Fruit fly (Drosophila melanogaster) whole organism, prepupa: ENCODE data around the gene Spase12.
A peak's percentile ranks its signal among the peaks of the same experiment; 100 is the strongest.

Source experiments
- CG10631 ChIP-seq: fragments of 200-800 bp; sonication (Bioruptor generic); optimal IDR thresholded peaks from 2 replicates; lab custom pipeline; 2016; ENCODE audit warnings: missing biosample characterization, missing genetic modification characterization
- CG10669 ChIP-seq: fragments of 200-800 bp; sonication (Bioruptor generic); optimal IDR thresholded peaks from 3 replicates; lab custom pipeline; 2018; ENCODE audit warnings: missing biosample characterization, mild to moderate bottlenecking, missing genetic modification characterization, moderate library complexity
- CG11294 ChIP-seq: fragments of 200-800 bp; sonication (Bioruptor generic); IDR thresholded peaks from 2 replicates; pipeline ENCODE4 v1.3.6; 2022; ENCODE audit warnings: missing biosample characterization, missing genetic modification characterization
- CG15336 ChIP-seq: fragments of 200-800 bp; sonication (Bioruptor generic); IDR thresholded peaks from 2 replicates; pipeline ENCODE4 v1.3.6; 2022; ENCODE audit warnings: missing biosample characterization, missing genetic modification characterization
- CG1621 ChIP-seq: fragments of 200-800 bp; sonication (Bioruptor generic); optimal IDR thresholded peaks from 3 replicates; lab custom pipeline; 2018; ENCODE audit warnings: missing biosample characterization, mild to moderate bottlenecking, missing genetic modification characterization
- CG16779 ChIP-seq: fragments of 200-800 bp; sonication (Bioruptor generic); optimal IDR thresholded peaks from 3 replicates; lab custom pipeline; 2017; ENCODE audit warnings: missing biosample characterization, mild to moderate bottlenecking, missing genetic modification characterization
- CG3032 ChIP-seq: fragments of 200-800 bp; optimal IDR thresholded peaks from 2 replicates; lab custom pipeline; 2019; ENCODE audit warnings: missing biosample characterization, mild to moderate bottlenecking, missing genetic modification characterization, moderate library complexity
- CG31627 ChIP-seq: fragments of 200-800 bp; sonication (Bioruptor generic); optimal IDR thresholded peaks from 3 replicates; lab custom pipeline; 2016; ENCODE audit warnings: missing biosample characterization, missing genetic modification characterization
- CG3919 ChIP-seq: fragments of 200-800 bp; sonication (Bioruptor generic); optimal IDR thresholded peaks from 3 replicates; lab custom pipeline; 2016; ENCODE audit warnings: missing biosample characterization, missing genetic modification characterization
- CG4318 ChIP-seq: fragments of 200-800 bp; sonication (Bioruptor generic); optimal IDR thresholded peaks from 3 replicates; lab custom pipeline; 2017; ENCODE audit warnings: missing biosample characterization, mild to moderate bottlenecking, missing genetic modification characterization
- CG6163 ChIP-seq: fragments of 200-800 bp; sonication (Bioruptor generic); IDR thresholded peaks from 3 replicates; pipeline ENCODE4 v1.3.6; 2022; ENCODE audit warnings: missing biosample characterization, missing genetic modification characterization
- CG6792 ChIP-seq: fragments of 200-800 bp; sonication (Bioruptor generic); optimal IDR thresholded peaks from 3 replicates; lab custom pipeline; 2016; ENCODE audit warnings: missing biosample characterization, missing genetic modification characterization
- CG7368 ChIP-seq: fragments of 200-800 bp; sonication (Bioruptor generic); optimal IDR thresholded peaks from 3 replicates; lab custom pipeline; 2016; ENCODE audit warnings: missing biosample characterization, missing genetic modification characterization
- CG8119 ChIP-seq: fragments of 200-800 bp; sonication (Bioruptor generic); IDR thresholded peaks from 3 replicates; pipeline ENCODE4 v1.3.6; 2022; ENCODE audit warnings: missing biosample characterization, missing genetic modification characterization
- CG8632 ChIP-seq: fragments of 200-800 bp; sonication (Bioruptor generic); optimal IDR thresholded peaks from 3 replicates; lab custom pipeline; 2016; ENCODE audit warnings: missing biosample characterization, missing genetic modification characterization
- Eip75B ChIP-seq: fragments of 200-800 bp; sonication (Bioruptor generic); optimal IDR thresholded peaks from 3 replicates; lab custom pipeline; 2016; ENCODE audit warnings: missing biosample characterization, missing genetic modification characterization
- Ets21C ChIP-seq: fragments of 200-800 bp; sonication (Bioruptor generic); optimal IDR thresholded peaks from 3 replicates; lab custom pipeline; 2016; ENCODE audit warnings: missing biosample characterization, missing genetic modification characterization
- Ets96B ChIP-seq: fragments of 200-800 bp; optimal IDR thresholded peaks from 2 replicates; lab custom pipeline; 2019; ENCODE audit warnings: missing biosample characterization, mild to moderate bottlenecking, missing genetic modification characterization, moderate library complexity
- Gug ChIP-seq: fragments of 200-800 bp; sonication (Bioruptor generic); IDR thresholded peaks from 2 replicates; pipeline ENCODE4 v1.3.6; 2022; ENCODE audit warnings: missing biosample characterization, missing genetic modification characterization
- Hr39 ChIP-seq: fragments of 200-800 bp; sonication (Bioruptor generic); optimal IDR thresholded peaks from 2 replicates; lab custom pipeline; 2016; ENCODE audit warnings: missing biosample characterization, missing genetic modification characterization
- Hr4 ChIP-seq: fragments of 200-800 bp; sonication (Bioruptor generic); optimal IDR thresholded peaks from 3 replicates; lab custom pipeline; 2016; ENCODE audit warnings: missing biosample characterization, missing genetic modification characterization
- Lpt ChIP-seq: fragments of 200-800 bp; sonication (Bioruptor generic); optimal IDR thresholded peaks from 3 replicates; lab custom pipeline; 2016; ENCODE audit warnings: missing biosample characterization, missing genetic modification characterization
- Met ChIP-seq: fragments of 200-800 bp; sonication (Bioruptor generic); optimal IDR thresholded peaks from 3 replicates; lab custom pipeline; 2016; ENCODE audit warnings: missing biosample characterization, missing genetic modification characterization
- OdsH ChIP-seq: fragments of 200-800 bp; sonication (Bioruptor generic); optimal IDR thresholded peaks from 3 replicates; lab custom pipeline; 2016; ENCODE audit warnings: missing biosample characterization, missing genetic modification characterization
- Sox102F ChIP-seq: fragments of 200-800 bp; sonication (Bioruptor generic); optimal IDR thresholded peaks from 2 replicates; lab custom pipeline; 2016; ENCODE audit warnings: missing biosample characterization, mild to moderate bottlenecking, missing genetic modification characterization
- Sox14 ChIP-seq: fragments of 200-800 bp; sonication (Bioruptor generic); optimal IDR thresholded peaks from 3 replicates; lab custom pipeline; 2016; ENCODE audit warnings: missing biosample characterization, missing genetic modification characterization
- Sox15 ChIP-seq: fragments of 200-800 bp; sonication (Bioruptor generic); optimal IDR thresholded peaks from 3 replicates; lab custom pipeline; 2016; ENCODE audit warnings: missing biosample characterization, missing genetic modification characterization
- cyc ChIP-seq: fragments of 200-800 bp; sonication (Bioruptor generic); optimal IDR thresholded peaks from 3 replicates; lab custom pipeline; 2016; ENCODE audit warnings: missing biosample characterization, missing genetic modification characterization
- dac ChIP-seq: fragments of 200-800 bp; sonication (Bioruptor generic); optimal IDR thresholded peaks from 2 replicates; lab custom pipeline; 2017; ENCODE audit warnings: missing biosample characterization, mild to moderate bottlenecking, missing genetic modification characterization
- dsx ChIP-seq: fragments of 200-800 bp; optimal IDR thresholded peaks from 3 replicates; lab custom pipeline; 2019; ENCODE audit warnings: missing biosample characterization, mild to moderate bottlenecking, missing genetic modification characterization, moderate library complexity; ENCODE audit not compliant: poor library complexity, severe bottlenecking
- eg ChIP-seq: fragments of 200-800 bp; sonication (Bioruptor generic); IDR thresholded peaks from 3 replicates; pipeline ENCODE4 v1.3.6; 2022; ENCODE audit warnings: missing biosample characterization, missing genetic modification characterization
- esn ChIP-seq: fragments of 200-800 bp; sonication (Bioruptor generic); optimal IDR thresholded peaks from 2 replicates; lab custom pipeline; 2016; ENCODE audit warnings: missing biosample characterization, mild to moderate bottlenecking, missing genetic modification characterization, moderate library complexity
- fd85E ChIP-seq: fragments of 200-800 bp; sonication (Bioruptor generic); optimal IDR thresholded peaks from 3 replicates; lab custom pipeline; 2016; ENCODE audit warnings: missing biosample characterization, missing genetic modification characterization
- lz ChIP-seq: fragments of 200-800 bp; sonication (Bioruptor generic); optimal IDR thresholded peaks from 3 replicates; lab custom pipeline; 2016; ENCODE audit warnings: missing biosample characterization, missing genetic modification characterization
- salr ChIP-seq, 2 experiments: fragments of 200-800 bp; sonication (Bioruptor generic); optimal IDR thresholded peaks; 3 replicates each; lab custom pipeline; 2016 to 2018; ENCODE audit warnings: missing biosample characterization in 2 of 2, missing genetic modification characterization in 2 of 2, mild to moderate bottlenecking in 1 of 2
- svp ChIP-seq: fragments of 200-800 bp; sonication (Bioruptor generic); peaks from one replicate; lab custom pipeline; 2016; ENCODE audit warnings: missing biosample characterization, missing genetic modification characterization

The Spase12 gene

DNA sequence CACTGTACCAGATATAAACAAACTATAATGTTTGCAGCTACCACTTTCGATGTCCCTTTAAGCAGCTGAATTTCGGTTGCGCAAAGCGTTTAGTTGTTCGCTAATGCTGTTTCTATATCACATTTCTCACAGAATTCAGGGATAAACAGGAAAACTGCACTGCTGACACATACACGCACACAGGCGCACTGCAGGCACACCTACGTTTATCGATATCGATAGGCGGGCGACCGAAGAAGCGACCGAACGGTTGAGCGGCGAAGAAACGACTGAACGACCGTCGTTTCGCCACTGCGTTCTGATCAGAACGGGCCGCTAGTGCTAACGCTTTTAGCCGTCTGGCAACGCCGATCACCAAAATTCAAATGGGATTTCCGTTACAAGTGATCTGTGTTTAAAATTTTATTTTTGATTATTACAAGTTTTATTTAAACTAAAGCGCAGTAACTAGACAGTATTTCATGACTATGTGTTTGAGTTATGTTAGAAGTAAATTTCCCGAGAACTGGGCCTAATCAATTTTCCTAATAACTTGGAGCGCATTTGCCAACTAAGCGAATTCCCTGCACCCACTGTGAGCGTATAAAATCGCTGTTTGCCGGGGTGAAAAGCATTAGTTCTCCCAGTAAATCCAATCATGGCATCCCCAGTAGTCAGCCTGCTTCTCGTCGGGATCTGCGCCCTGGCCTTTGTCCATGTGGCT, 2.4 kb upstream of the Spase12 start, which contains the start of the genes CG2310 and Diedel:
Gene CG2310, minus strand, starts transcription at position 277 of the 703 bp plus-strand sequence.
Gene Diedel, plus strand, starts transcription at position 611 of the 703 bp plus-strand sequence.
- TF ChIP-seq Sox15 (GFP tag; lab: Kevin White, UChicago) = no peak
- peak; percentile 28 for TF ChIP-seq esn (GFP tag; lab: Kevin White, UChicago)
- peak; percentile 72 for TF ChIP-seq svp
- 0 out of 2 replicates have a peak, but pooled peaks have one; percentile 16 for TF ChIP-seq CG15336 (GFP tag; lab: Robert Waterston, UW)
- TF ChIP-seq CG11294 = no peak
- no peak for TF ChIP-seq OdsH (GFP tag; lab: Kevin White, UChicago)
- TF ChIP-seq CG1621 (tag; lab: Kevin White, UChicago) = peak; percentile 18
- TF ChIP-seq CG4318 (GFP tag; lab: Kevin White, UChicago) = no peak
- 0 out of 3 replicates have a peak, but pooled peaks have one; percentile 6 for TF ChIP-seq eg (GFP tag; lab: Robert Waterston, UW)
- TF ChIP-seq salr (GFP tag; optimal IDR thresholded peaks at IDR 0.05; lab: Kevin White, UChicago) = no peak
- TF ChIP-seq CG10669 (GFP tag; lab: Kevin White, UChicago) = no peak
- TF ChIP-seq CG6163 (GFP tag; lab: Robert Waterston, UW) = 0 out of 3 replicates have a peak, but pooled peaks have one; percentile 19
- TF ChIP-seq CG3919 (GFP tag; lab: Kevin White, UChicago) = no peak
- no peak for TF ChIP-seq Sox14 (GFP tag; lab: Kevin White, UChicago)

DNA sequence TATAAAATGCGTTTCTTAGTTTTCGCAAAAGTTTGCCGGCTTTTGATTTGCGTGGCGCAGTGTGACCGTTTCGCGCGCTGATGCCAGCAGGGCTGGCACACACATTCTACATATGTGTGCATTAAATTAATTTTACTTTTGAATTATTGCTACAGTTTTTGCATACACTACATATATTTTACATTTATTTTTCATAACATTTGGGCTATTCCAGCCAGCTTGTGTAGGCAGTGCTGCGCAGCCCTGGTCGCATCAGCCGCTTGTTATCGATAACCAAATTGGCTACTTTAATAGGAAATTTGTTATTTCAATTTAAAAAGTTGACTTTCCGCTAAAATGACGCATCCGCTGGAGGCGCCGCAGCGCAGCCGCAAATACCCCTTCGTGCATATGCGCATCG, 1.7 kb downstream of the Spase12 start, which contains the start of the genes CG2321 and CG2006:
Gene CG2321, minus strand, starts transcription at position 57 of the 400 bp plus-strand sequence.
Gene CG2006, plus strand, starts transcription at position 260 of the 400 bp plus-strand sequence.
- peak; percentile 51 for TF ChIP-seq dsx (GFP tag; lab: Kevin White, UChicago)
- TF ChIP-seq fd85E (GFP tag; lab: Kevin White, UChicago) = no peak
- no peak for TF ChIP-seq Hr4
- TF ChIP-seq Sox102F (GFP tag; lab: Kevin White, UChicago) = no peak
- TF ChIP-seq Lpt (GFP tag; lab: Kevin White, UChicago) = no peak
- no peak for TF ChIP-seq CG8119 (GFP tag; lab: Robert Waterston, UW)
- 0 out of 2 replicates have a peak, but pooled peaks have one; percentile 18 for TF ChIP-seq CG15336 (GFP tag; lab: Robert Waterston, UW)
- no peak for TF ChIP-seq CG4318 (GFP tag; lab: Kevin White, UChicago)
- TF ChIP-seq Hr39 (GFP tag; lab: Kevin White, UChicago) = peak; percentile 40
- peak; percentile 31 for TF ChIP-seq cyc (GFP tag; lab: Kevin White, UChicago)
- no peak for TF ChIP-seq CG7368 (GFP tag; lab: Kevin White, UChicago)
- peak; percentile 40 for TF ChIP-seq CG31627 (GFP tag; lab: Kevin White, UChicago)
- TF ChIP-seq Met (GFP tag; lab: Kevin White, UChicago) = no peak
- TF ChIP-seq CG6792 (GFP tag; lab: Kevin White, UChicago) = peak; percentile 33
- TF ChIP-seq esn (GFP tag; lab: Kevin White, UChicago) = peak; percentile 37
- TF ChIP-seq CG6163 (GFP tag; lab: Robert Waterston, UW) = peak; percentile 64; the same call in 2 of the 3 replicates
- no peak for TF ChIP-seq eg (GFP tag; lab: Robert Waterston, UW)
- TF ChIP-seq Ets21C (GFP tag; lab: Kevin White, UChicago) = no peak
- no peak for TF ChIP-seq CG1621 (tag; lab: Kevin White, UChicago)
- TF ChIP-seq CG10631 (GFP tag; lab: Kevin White, UChicago) = no peak
- no peak for TF ChIP-seq dac (GFP tag; lab: Kevin White, UChicago)
- TF ChIP-seq Ets96B (tag; lab: Kevin White, UChicago) = peak; percentile 41
- TF ChIP-seq OdsH (GFP tag; lab: Kevin White, UChicago) = no peak
- TF ChIP-seq lz (GFP tag; lab: Kevin White, UChicago) = peak; percentile 54
- TF ChIP-seq Gug (GFP tag; lab: Robert Waterston, UW) = no peak
- no peak for TF ChIP-seq CG16779 (tag; lab: Kevin White, UChicago)
- TF ChIP-seq CG3032 (tag; lab: Kevin White, UChicago) = peak; percentile 68
- no peak for TF ChIP-seq Eip75B (GFP tag; lab: Kevin White, UChicago)
- no peak for TF ChIP-seq CG8632 (GFP tag; lab: Kevin White, UChicago)
- TF ChIP-seq Sox15 (GFP tag; lab: Kevin White, UChicago) = peak; percentile 31
